Fruit fly (Drosophila melanogaster) whole organism, adult: ENCODE data around the gene CG9512.

ENCODE experiments used
- CG11617 ChIP-seq: fragments of 200-800 bp; sonication (Bioruptor generic); optimal IDR thresholded peaks from 2 replicates; lab custom pipeline; 2017; ENCODE audit warnings: mild to moderate bottlenecking, missing biosample characterization, missing genetic modification reagents, missing genetic modification characterization
- CG12768 ChIP-seq: fragments of 200-800 bp; sonication (Bioruptor generic); optimal IDR thresholded peaks from 2 replicates; lab custom pipeline; 2017; ENCODE audit warnings: missing biosample characterization, missing genetic modification characterization, mild to moderate bottlenecking, moderate library complexity, missing genetic modification reagents
- CG14711 ChIP-seq: fragments of 200-800 bp; sonication (Bioruptor generic); optimal IDR thresholded peaks from 2 replicates; lab custom pipeline; 2018; ENCODE audit warnings: missing biosample characterization, mild to moderate bottlenecking, missing genetic modification characterization, moderate library complexity
- CG1620 ChIP-seq: fragments of 200-800 bp; sonication (Bioruptor generic); optimal IDR thresholded peaks from 2 replicates; lab custom pipeline; 2016; ENCODE audit warnings: missing biosample characterization, missing genetic modification characterization
- CG33017 ChIP-seq: fragments of 200-800 bp; sonication (Bioruptor generic); optimal IDR thresholded peaks from 2 replicates; lab custom pipeline; 2018; ENCODE audit warnings: missing biosample characterization, mild to moderate bottlenecking, missing genetic modification characterization, moderate library complexity
- CG5204 ChIP-seq: fragments of 200-800 bp; sonication (Bioruptor generic); optimal IDR thresholded peaks from 2 replicates; lab custom pipeline; 2016; ENCODE audit warnings: missing biosample characterization, missing genetic modification characterization
- CG7045 ChIP-seq: fragments of 200-800 bp; sonication (Bioruptor generic); optimal IDR thresholded peaks from 2 replicates; lab custom pipeline; 2017; ENCODE audit warnings: missing biosample characterization, mild to moderate bottlenecking, missing genetic modification characterization
- CG7101 ChIP-seq: fragments of 200-800 bp; sonication (Bioruptor generic); optimal IDR thresholded peaks from 2 replicates; lab custom pipeline; 2018; ENCODE audit warnings: missing biosample characterization, mild to moderate bottlenecking, missing genetic modification characterization, moderate library complexity
- Clk ChIP-seq: fragments of 200-800 bp; sonication (Bioruptor generic); optimal IDR thresholded peaks from 2 replicates; lab custom pipeline; 2017; ENCODE audit warnings: missing biosample characterization, missing genetic modification characterization
- Crg-1 ChIP-seq: fragments of 200-800 bp; sonication (Bioruptor generic); optimal IDR thresholded peaks from 2 replicates; lab custom pipeline; 2016; ENCODE audit warnings: missing biosample characterization, missing genetic modification characterization
- Hr96 ChIP-seq: fragments of 200-800 bp; sonication (Bioruptor generic); optimal IDR thresholded peaks from 2 replicates; lab custom pipeline; 2016; ENCODE audit warnings: missing biosample characterization, missing genetic modification characterization
- Mnt ChIP-seq: fragments of 200-800 bp; sonication (Bioruptor generic); optimal IDR thresholded peaks from 2 replicates; lab custom pipeline; 2016; ENCODE audit warnings: missing biosample characterization, mild to moderate bottlenecking, missing genetic modification characterization
- bab1 ChIP-seq: fragments of 200-800 bp; sonication (Bioruptor generic); optimal IDR thresholded peaks from 3 replicates; lab custom pipeline; 2019; ENCODE audit warnings: missing biosample characterization, mild to moderate bottlenecking, missing genetic modification characterization, moderate library complexity
- cic ChIP-seq: fragments of 200-800 bp; sonication (Bioruptor generic); optimal IDR thresholded peaks from 2 replicates; lab custom pipeline; 2017; ENCODE audit warnings: missing biosample characterization, mild to moderate bottlenecking, missing genetic modification characterization, moderate library complexity
- cnc ChIP-seq, 2 experiments: fragments of >200 bp; optimal IDR thresholded peaks; 2 replicates each; lab custom pipeline; 2017
- kay ChIP-seq: fragments of 200-800 bp; sonication (Bioruptor generic); peaks from one replicate; lab custom pipeline; 2016; ENCODE audit warnings: missing biosample characterization, missing genetic modification characterization, borderline replicate concordance
- ovo ChIP-seq: fragments of 200-800 bp; sonication (Bioruptor generic); optimal IDR thresholded peaks from 2 replicates; lab custom pipeline; 2016; ENCODE audit warnings: missing biosample characterization, missing genetic modification characterization
- pad ChIP-seq: fragments of 200-800 bp; sonication (Bioruptor generic); optimal IDR thresholded peaks from 3 replicates; lab custom pipeline; 2017; ENCODE audit warnings: missing biosample characterization, missing genetic modification characterization, mild to moderate bottlenecking, moderate library complexity, missing genetic modification reagents
- tj ChIP-seq: fragments of 200-800 bp; sonication (Bioruptor generic); optimal IDR thresholded peaks from 3 replicates; lab custom pipeline; 2017; ENCODE audit warnings: missing biosample characterization, mild to moderate bottlenecking, missing genetic modification characterization, moderate library complexity
- toe ChIP-seq: fragments of 200-800 bp; sonication (Bioruptor generic); optimal IDR thresholded peaks from 2 replicates; lab custom pipeline; 2016; ENCODE audit warnings: missing biosample characterization, missing genetic modification characterization

The CG9512 gene

dm6 chrX:14905499-14906044 is at the start of gene CG9512:
CG9512 (minus strand) TSS chrX:14905549.
- no peak for TF ChIP-seq cic (GFP tag; lab: Kevin White, UChicago)
- no peak for TF ChIP-seq tj (GFP tag; lab: Kevin White, UChicago)
- TF ChIP-seq kay (GFP tag; lab: Kevin White, UChicago), result peak; percentile 1
- TF ChIP-seq Mnt (GFP tag; lab: Kevin White, UChicago), result peak; percentile 1
- TF ChIP-seq CG1620 (GFP tag; lab: Kevin White, UChicago), result no peak
- peak; percentile 11 for TF ChIP-seq ovo (GFP tag; lab: Kevin White, UChicago)
- TF ChIP-seq Hr96, result peak; percentile 25
- TF ChIP-seq Clk (GFP tag; lab: Kevin White, UChicago), result no peak

DNA sequence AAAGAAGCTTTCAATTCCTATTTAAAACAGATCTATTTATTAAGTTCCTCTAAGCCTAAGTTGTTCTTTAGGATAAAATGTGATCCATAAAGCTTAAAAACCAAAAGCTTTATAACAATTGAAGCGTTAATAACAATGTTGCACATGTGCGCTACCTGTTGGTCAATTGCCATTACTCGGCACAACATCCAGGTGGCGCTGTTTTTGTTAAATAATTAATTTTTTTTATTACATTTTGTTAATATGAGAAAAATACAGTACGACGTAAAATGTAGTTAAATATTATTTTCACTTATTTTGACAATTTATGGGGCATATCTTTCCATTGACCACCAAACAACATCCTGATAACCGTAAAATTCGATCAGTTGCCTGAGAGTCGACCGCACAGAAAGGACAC is 48.5 kb upstream of the CG9512 start:
- TF ChIP-seq Hr96 (peak; percentile 7), CG1620 (GFP tag; lab: Kevin White, UChicago) (peak; percentile 65), bab1 (GFP tag; lab: Kevin White, UChicago) (peak; percentile 7), kay (GFP tag; lab: Kevin White, UChicago) (no peak), CG7101 (peak; percentile 31)

DNA sequence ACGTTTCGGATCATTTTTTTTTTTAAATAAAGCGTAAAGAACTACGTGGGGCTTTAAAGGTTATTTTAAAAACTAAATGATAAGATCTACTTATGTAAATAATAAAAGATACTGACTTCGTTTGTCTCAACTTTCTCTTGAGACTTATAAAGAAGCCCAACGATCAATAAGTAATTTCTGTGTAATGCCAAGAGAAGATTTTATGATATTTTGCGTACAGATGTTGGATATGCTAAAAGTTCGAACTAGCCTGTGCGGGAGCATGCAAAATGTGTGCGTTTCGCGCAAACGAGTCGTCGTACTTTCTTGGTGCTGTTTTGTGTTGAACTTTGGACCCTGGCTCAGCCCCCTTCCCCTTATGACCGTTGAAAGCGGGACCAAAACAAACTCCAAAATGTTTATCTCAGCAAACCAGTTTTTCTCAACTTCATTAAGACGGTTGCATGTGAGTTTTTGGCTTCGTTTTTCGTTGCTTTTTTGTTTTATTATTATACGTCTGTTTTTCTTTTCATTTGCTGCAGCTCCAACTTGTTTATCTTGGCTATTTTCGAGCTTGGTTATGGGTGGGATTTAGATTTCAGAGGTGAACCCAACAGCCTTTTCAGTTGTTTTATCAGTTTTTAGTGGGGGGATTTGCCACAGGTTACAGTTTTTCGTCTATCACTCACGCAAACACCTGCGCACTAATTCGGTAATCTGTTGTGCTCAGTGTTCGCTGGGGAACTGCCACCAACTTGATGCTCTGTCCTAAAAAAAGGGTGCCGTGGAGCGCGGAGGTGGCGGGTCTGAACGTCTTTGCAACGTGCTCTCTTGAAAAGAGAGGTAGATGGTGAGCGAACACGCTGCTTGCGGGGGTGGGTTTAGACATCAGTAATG is 47.7 kb upstream of the CG9512 start, which contains the start of gene pdgy:
TSS of gene pdgy (minus strand) at position 688 of the 876 bp plus-strand sequence.
- no peak for TF ChIP-seq Crg-1 (GFP tag; lab: Kevin White, UChicago)
- no peak for TF ChIP-seq Mnt (GFP tag; lab: Kevin White, UChicago)
- peak; percentile 91 for TF ChIP-seq tj (GFP tag; lab: Kevin White, UChicago)
- no peak for TF ChIP-seq CG7045 (GFP tag; lab: Kevin White, UChicago)
- no peak for TF ChIP-seq CG1620 (GFP tag; lab: Kevin White, UChicago)
- no peak for TF ChIP-seq ovo (GFP tag; lab: Kevin White, UChicago)
- TF ChIP-seq CG33017, result no peak
- TF ChIP-seq pad (GFP tag; lab: Kevin White, UChicago), result peak; percentile 84
- TF ChIP-seq CG11617, result no peak
- no peak for TF ChIP-seq CG14711
- no peak for TF ChIP-seq bab1 (GFP tag; lab: Kevin White, UChicago)
- no peak for TF ChIP-seq CG5204
- TF ChIP-seq toe (GFP tag; lab: Kevin White, UChicago), result peak; percentile 32
- TF ChIP-seq kay (GFP tag; lab: Kevin White, UChicago), result peak; percentile 13
- TF ChIP-seq cnc (optimal IDR thresholded peaks at IDR 0.05; lab: Kevin White, UChicago), result no peak
- peak; percentile 57 for TF ChIP-seq CG12768 (GFP tag; lab: Kevin White, UChicago)
- no peak for TF ChIP-seq Clk (GFP tag; lab: Kevin White, UChicago)
- TF ChIP-seq cic (GFP tag; lab: Kevin White, UChicago), result peak; percentile 28
- no peak for TF ChIP-seq CG7101
- peak; percentile 34 for TF ChIP-seq Hr96

dm6 chrX:14952097-14952844 is 46.9 kb upstream of the CG9512 start:
- TF ChIP-seq Clk (GFP tag; lab: Kevin White, UChicago) (no peak), CG12768 (GFP tag; lab: Kevin White, UChicago) (no peak), CG11617 (peak; percentile 39), kay (GFP tag; lab: Kevin White, UChicago) (peak; percentile 45), CG5204 (no peak), CG1620 (GFP tag; lab: Kevin White, UChicago) (no peak), tj (GFP tag; lab: Kevin White, UChicago) (peak; percentile 90), cnc (optimal IDR thresholded peaks at IDR 0.05; lab: Kevin White, UChicago) (no peak), pad (GFP tag; lab: Kevin White, UChicago) (peak; percentile 86), CG7045 (GFP tag; lab: Kevin White, UChicago) (peak; percentile 29), Crg-1 (GFP tag; lab: Kevin White, UChicago) (peak; percentile 18), CG7101 (peak; percentile 62), CG14711 (peak; percentile 28), toe (GFP tag; lab: Kevin White, UChicago) (no peak), Mnt (GFP tag; lab: Kevin White, UChicago) (peak; percentile 1), ovo (GFP tag; lab: Kevin White, UChicago) (peak; percentile 47), bab1 (GFP tag; lab: Kevin White, UChicago) (peak; percentile 78), Hr96 (no peak), cic (GFP tag; lab: Kevin White, UChicago) (no peak), CG33017 (no peak)

- TF ChIP-seq CG5204 (no peak), CG12768 (GFP tag; lab: Kevin White, UChicago) (no peak), toe (GFP tag; lab: Kevin White, UChicago) (no peak), pad (GFP tag; lab: Kevin White, UChicago) (peak; percentile 98), Hr96 (no peak), ovo (GFP tag; lab: Kevin White, UChicago) (peak; percentile 1), tj (GFP tag; lab: Kevin White, UChicago) (no peak), Mnt (GFP tag; lab: Kevin White, UChicago) (no peak)
Measured at dm6 chrX:14951346-14951862, 46.1 kb upstream of the CG9512 start.
